Worm (Caenorhabditis elegans) whole organism, late embryonic: ENCODE data around the gene B0001.8.

Experiments
- C08G9.2 ChIP-seq: sonication (generic microtip); optimal IDR thresholded peaks from 2 replicates; lab custom pipeline; 2016; ENCODE audit warnings: mild to moderate bottlenecking, missing genetic modification characterization, moderate library complexity, missing compliant biosample characterization
- C38D4.7 ChIP-seq: fragments of 200-800 bp; sonication (Bioruptor generic); optimal IDR thresholded peaks from 2 replicates; lab custom pipeline; 2018; ENCODE audit warnings: mild to moderate bottlenecking, missing genetic modification characterization, moderate library complexity, missing compliant biosample characterization
- K09A11.1 ChIP-seq: sonication (generic microtip); optimal IDR thresholded peaks from 2 replicates; lab custom pipeline; 2017; ENCODE audit warnings: antibody characterized with exemption, mild to moderate bottlenecking, missing genetic modification characterization, missing compliant biosample characterization; ENCODE audit not compliant: insufficient read depth
- ceh-18 ChIP-seq: sonication (generic microtip); optimal IDR thresholded peaks from 2 replicates; lab custom pipeline; 2016; ENCODE audit warnings: missing genetic modification characterization, missing compliant biosample characterization
- ceh-2 ChIP-seq: sonication (generic microtip); optimal IDR thresholded peaks from 2 replicates; lab custom pipeline; 2016; ENCODE audit warnings: missing genotype, missing genetic modification characterization, missing compliant biosample characterization
- ceh-24 ChIP-seq: sonication (generic microtip); optimal IDR thresholded peaks from 2 replicates; lab custom pipeline; 2016; ENCODE audit warnings: mild to moderate bottlenecking, missing genetic modification characterization, missing compliant biosample characterization
- ceh-48 ChIP-seq: sonication (generic microtip); optimal IDR thresholded peaks from 2 replicates; lab custom pipeline; 2016; ENCODE audit warnings: missing genetic modification characterization, inconsistent platforms, missing compliant biosample characterization
- ceh-6 ChIP-seq: fragments of 200-800 bp; sonication (Bioruptor generic); optimal IDR thresholded peaks from 2 replicates; lab custom pipeline; 2018; ENCODE audit warnings: mild to moderate bottlenecking, missing genetic modification characterization, missing compliant biosample characterization
- che-1 ChIP-seq: sonication (generic microtip); optimal IDR thresholded peaks from 2 replicates; lab custom pipeline; 2016; ENCODE audit warnings: mild to moderate bottlenecking, missing genetic modification characterization, missing compliant biosample characterization
- dve-1 ChIP-seq: sonication (generic microtip); optimal IDR thresholded peaks from 2 replicates; lab custom pipeline; 2017; ENCODE audit warnings: antibody characterized with exemption, mild to moderate bottlenecking, missing genetic modification characterization, missing compliant biosample characterization
- elt-2 ChIP-seq: sonication (generic microtip); optimal IDR thresholded peaks from 2 replicates; lab custom pipeline; 2016; ENCODE audit warnings: missing genetic modification reagents, missing genetic modification characterization, missing compliant biosample characterization
- ets-4 ChIP-seq: sonication (generic microtip); optimal IDR thresholded peaks from 2 replicates; lab custom pipeline; 2016; ENCODE audit warnings: missing genetic modification characterization, missing compliant biosample characterization
- fkh-6 ChIP-seq: sonication (generic microtip); optimal IDR thresholded peaks from 2 replicates; lab custom pipeline; 2016; ENCODE audit warnings: missing genetic modification characterization, missing compliant biosample characterization
- hlh-30 ChIP-seq: sonication (generic microtip); optimal IDR thresholded peaks from 2 replicates; lab custom pipeline; 2017; ENCODE audit warnings: antibody characterized with exemption, missing genetic modification characterization, missing compliant biosample characterization; ENCODE audit not compliant: insufficient read depth
- hlh-6 ChIP-seq: sonication (generic microtip); optimal IDR thresholded peaks from 2 replicates; lab custom pipeline; 2016; ENCODE audit warnings: missing genotype, missing genetic modification characterization, missing compliant biosample characterization
- hlh-8 ChIP-seq: sonication (generic microtip); optimal IDR thresholded peaks from 2 replicates; lab custom pipeline; 2016; ENCODE audit warnings: missing genotype, missing genetic modification characterization, missing compliant biosample characterization
- lim-6 ChIP-seq: sonication (generic microtip); optimal IDR thresholded peaks from 2 replicates; lab custom pipeline; 2016; ENCODE audit warnings: missing genetic modification characterization, missing compliant biosample characterization
- lin-11 ChIP-seq: fragments of 200-800 bp; sonication (Bioruptor generic); optimal IDR thresholded peaks from 2 replicates; lab custom pipeline; 2018; ENCODE audit warnings: mild to moderate bottlenecking, missing genetic modification characterization, missing compliant biosample characterization
- madf-2 ChIP-seq: sonication (generic microtip); optimal IDR thresholded peaks from 2 replicates; lab custom pipeline; 2017; ENCODE audit warnings: missing genetic modification characterization, missing compliant biosample characterization
- nfya-1 ChIP-seq: sonication (generic microtip); optimal IDR thresholded peaks from 2 replicates; lab custom pipeline; 2017; ENCODE audit warnings: missing genetic modification characterization, mild to moderate bottlenecking, missing compliant biosample characterization, antibody characterized with exemption, moderate library complexity
- nhr-11 ChIP-seq: fragments of 150-350 bp; optimal IDR thresholded peaks from 2 replicates; lab custom pipeline; 2014; ENCODE audit warnings: missing biosample characterization, missing genetic modification characterization
- npax-4 ChIP-seq: sonication (generic microtip); optimal IDR thresholded peaks from 2 replicates; lab custom pipeline; 2016; ENCODE audit warnings: missing genetic modification characterization, missing compliant biosample characterization
- pat-9 ChIP-seq: fragments of 200-800 bp; sonication (Bioruptor generic); optimal IDR thresholded peaks from 2 replicates; lab custom pipeline; 2018; ENCODE audit warnings: mild to moderate bottlenecking, missing genetic modification characterization, moderate library complexity, missing compliant biosample characterization
- pax-1 ChIP-seq: fragments of 150-350 bp; optimal IDR thresholded peaks from 2 replicates; lab custom pipeline; 2014; ENCODE audit warnings: missing biosample characterization, missing genetic modification characterization
- pha-2 ChIP-seq: sonication (generic microtip); optimal IDR thresholded peaks from 2 replicates; lab custom pipeline; 2017; ENCODE audit warnings: mild to moderate bottlenecking, missing genetic modification characterization, missing compliant biosample characterization
- pqm-1 ChIP-seq: sonication (generic microtip); optimal IDR thresholded peaks from 2 replicates; lab custom pipeline; 2016; ENCODE audit warnings: missing genetic modification characterization, missing compliant biosample characterization
- ref-2 ChIP-seq: sonication (generic microtip); optimal IDR thresholded peaks from 2 replicates; lab custom pipeline; 2016; ENCODE audit warnings: missing genetic modification characterization, missing compliant biosample characterization
- sdc-2 ChIP-seq: sonication (generic microtip); optimal IDR thresholded peaks from 2 replicates; lab custom pipeline; 2016; ENCODE audit warnings: missing genotype, missing genetic modification characterization, missing compliant biosample characterization
- sox-2 ChIP-seq: fragments of 200-800 bp; sonication (Bioruptor generic); IDR thresholded peaks from 2 replicates; pipeline ENCODE4 v1.3.6; 2022; ENCODE audit warnings: missing genetic modification reagents, missing genetic modification characterization, missing compliant biosample characterization
- syd-9 ChIP-seq: sonication (generic microtip); optimal IDR thresholded peaks from 2 replicates; lab custom pipeline; 2016; ENCODE audit warnings: mild to moderate bottlenecking, missing genetic modification characterization, moderate library complexity, missing compliant biosample characterization
- tbx-2 ChIP-seq: sonication (generic microtip); optimal IDR thresholded peaks from 2 replicates; lab custom pipeline; 2016; ENCODE audit warnings: missing genetic modification characterization, missing compliant biosample characterization
- tbx-7 ChIP-seq: sonication (generic microtip); optimal IDR thresholded peaks from 2 replicates; lab custom pipeline; 2016; ENCODE audit warnings: missing genotype, missing genetic modification characterization, missing compliant biosample characterization
- ttx-3 ChIP-seq: sonication (generic microtip); optimal IDR thresholded peaks from 2 replicates; lab custom pipeline; 2016; ENCODE audit warnings: missing genetic modification reagents, missing genetic modification characterization, missing compliant biosample characterization
- unc-42 ChIP-seq: sonication (generic microtip); optimal IDR thresholded peaks from 2 replicates; lab custom pipeline; 2016; ENCODE audit warnings: missing genotype, missing genetic modification characterization, missing compliant biosample characterization
- unc-55 ChIP-seq: sonication (generic microtip); optimal IDR thresholded peaks from 2 replicates; lab custom pipeline; 2017; ENCODE audit warnings: missing biosample characterization, missing genetic modification reagents, missing genetic modification characterization
- unc-86 ChIP-seq: sonication (generic microtip); optimal IDR thresholded peaks from 2 replicates; lab custom pipeline; 2016; ENCODE audit warnings: missing genetic modification characterization, missing compliant biosample characterization

The B0001.8 gene

DNA sequence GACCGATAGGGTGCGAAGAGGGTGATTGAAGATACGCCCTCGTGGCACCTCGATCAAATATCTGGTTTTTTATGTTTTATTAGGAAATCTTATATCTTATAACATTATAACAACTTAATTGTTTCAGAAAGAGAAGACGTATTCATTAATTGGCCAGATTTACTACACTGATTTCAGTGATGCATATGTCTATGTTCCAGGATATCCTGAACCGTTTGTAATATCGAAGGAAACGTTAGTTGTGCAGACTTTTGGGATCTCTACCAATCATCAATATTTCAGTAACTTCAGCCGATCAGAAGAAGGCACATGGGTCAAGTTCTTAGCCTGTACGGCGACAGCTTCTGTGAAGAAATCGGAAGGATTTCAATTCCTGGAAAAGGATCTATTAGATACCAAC lies 19.6 kb upstream of the B0001.8 start:
- TF ChIP-seq unc-86 (tag; lab: Kevin White, UChicago) (no peak), syd-9 (tag; lab: Kevin White, UChicago) (no peak)

DNA sequence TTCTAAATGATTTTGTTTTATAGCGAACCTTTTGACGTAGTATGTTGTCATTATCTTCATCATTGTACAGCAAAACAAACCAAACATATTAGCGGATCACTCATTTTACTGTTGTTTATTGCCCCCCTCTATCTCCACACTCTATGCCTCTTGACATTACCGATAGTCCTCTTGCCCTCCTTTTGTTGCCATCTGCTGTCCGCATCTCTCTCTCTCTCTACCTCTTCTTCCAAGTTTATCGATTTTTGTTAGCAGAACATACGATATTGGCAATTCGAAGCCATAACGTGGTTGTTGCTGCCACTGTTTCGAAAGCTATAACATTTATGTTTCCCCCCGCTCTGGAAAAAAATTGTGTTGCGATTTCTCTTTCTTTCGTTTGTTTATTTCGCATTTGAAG lies 17.1 kb upstream of the B0001.8 start:
- TF ChIP-seq nhr-11 (tag; lab: Kevin White, UChicago) (no peak), C08G9.2 (tag; lab: Kevin White, UChicago) (no peak), ets-4 (tag; lab: Kevin White, UChicago) (no peak), ceh-2 (no peak), ceh-6 (no peak), tbx-2 (peak; percentile 11), ceh-18 (no peak), ttx-3 (tag; lab: Kevin White, UChicago) (no peak), hlh-30 (tag; lab: Kevin White, UChicago) (no peak), lim-6 (tag; lab: Kevin White, UChicago) (no peak), pat-9 (no peak), elt-2 (tag; lab: Kevin White, UChicago) (no peak), hlh-8 (tag; lab: Kevin White, UChicago) (no peak), pqm-1 (no peak), ref-2 (peak; percentile 21), npax-4 (tag; lab: Kevin White, UChicago) (no peak), che-1 (tag; lab: Kevin White, UChicago) (no peak), lin-11 (tag; lab: Kevin White, UChicago) (no peak), ceh-48 (peak; percentile 75)

DNA sequence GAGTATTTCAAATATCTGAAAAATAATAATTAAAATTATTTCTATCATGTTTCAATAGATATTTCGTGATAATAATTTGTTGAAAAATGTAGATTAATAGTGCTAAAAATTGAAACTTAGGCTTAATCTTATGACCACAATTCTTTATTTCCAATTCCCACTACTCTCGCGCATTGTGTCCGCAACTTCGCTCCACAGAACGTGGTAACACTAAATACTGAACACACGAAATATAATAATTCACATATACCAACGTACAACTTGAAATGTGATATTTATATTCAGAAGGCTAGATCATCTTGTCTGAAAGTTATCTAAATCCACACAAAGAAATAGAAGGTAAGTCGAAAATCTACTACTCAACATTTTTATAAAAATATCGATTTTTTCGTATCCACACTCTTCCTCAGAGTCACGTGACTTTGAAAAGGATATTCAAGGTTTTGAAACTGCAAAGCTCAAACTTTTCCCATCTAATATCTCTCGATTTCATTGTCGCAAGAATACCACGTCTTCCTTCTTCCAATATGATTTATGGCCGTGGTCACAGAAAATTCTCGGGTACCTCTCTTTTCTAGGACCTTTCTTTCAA lies 15.9 kb upstream of the B0001.8 start, which contains the start of gene eri-12:
Gene eri-12 (plus strand): TSS at position 197 of the 592 bp plus-strand sequence.
- TF ChIP-seq lin-11 (tag; lab: Kevin White, UChicago) (no peak), fkh-6 (tag; lab: Kevin White, UChicago) (no peak), dve-1 (tag; lab: Kevin White, UChicago) (no peak), nfya-1 (tag; lab: Kevin White, UChicago) (no peak), sox-2 (no peak), C38D4.7 (GFP tag; lab: Kevin White, UChicago) (no peak), hlh-6 (tag; lab: Kevin White, UChicago) (no peak), hlh-30 (tag; lab: Kevin White, UChicago) (peak; percentile 74), elt-2 (tag; lab: Kevin White, UChicago) (no peak), ceh-48 (peak; percentile 43), madf-2 (tag; lab: Kevin White, UChicago) (no peak), unc-55 (GFP tag; lab: Kevin White, UChicago) (peak; percentile 49)

DNA sequence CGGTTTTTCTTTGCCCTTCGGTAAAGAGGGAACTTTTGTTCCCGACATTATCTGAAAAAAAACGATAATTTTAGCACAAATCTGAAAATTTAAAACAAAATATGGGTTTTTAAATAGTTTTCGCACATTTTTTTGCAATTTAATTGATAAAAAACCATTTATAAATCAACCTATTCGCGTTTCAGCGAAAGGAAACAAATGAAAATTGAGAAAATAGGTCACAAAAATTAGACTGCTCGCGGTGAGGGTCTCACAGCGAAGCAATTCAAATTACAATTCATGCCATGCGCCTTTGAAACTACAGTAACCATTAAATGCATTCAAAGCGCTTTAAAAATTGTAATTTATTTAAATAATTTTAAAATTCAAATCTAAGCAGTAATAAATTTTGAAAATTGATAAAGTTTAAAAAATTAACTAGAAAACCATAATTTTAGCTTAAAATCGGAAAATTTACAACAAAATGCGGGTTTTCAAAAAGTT lies 13.4 kb upstream of the B0001.8 start, which contains the start of gene B0001.7:
Gene B0001.7 (minus strand): TSS at position 51 of the 483 bp plus-strand sequence.
- TF ChIP-seq fkh-6 (tag; lab: Kevin White, UChicago) (no peak), tbx-7 (no peak), sdc-2 (tag; lab: Kevin White, UChicago) (no peak), pha-2 (tag; lab: Kevin White, UChicago) (no peak), pax-1 (no peak), ref-2 (no peak), K09A11.1 (no peak), unc-55 (GFP tag; lab: Kevin White, UChicago) (no peak), unc-42 (no peak), ceh-24 (tag; lab: Kevin White, UChicago) (no peak), pat-9 (no peak), madf-2 (tag; lab: Kevin White, UChicago) (no peak)
